Worm (Caenorhabditis elegans) whole organism, L3 larva: ENCODE results near the gene blos-1.

Source experiments
- pha-4 ChIP-seq: fragments of 150-350 bp; optimal IDR thresholded peaks from 2 replicates; lab custom pipeline; 2014; ENCODE audit warnings: missing biosample characterization, missing genetic modification reagents, missing genetic modification characterization
- zag-1 ChIP-seq: fragments of 150-350 bp; optimal IDR thresholded peaks from 2 replicates; lab custom pipeline; 2014; ENCODE audit warnings: missing biosample characterization, missing genetic modification characterization

ce11 chrIII:10181868-10182267, 29.9 kb downstream of the blos-1 start:
- no peak for TF ChIP-seq zag-1 (tag; lab: Kevin White, UChicago)
- no peak for TF ChIP-seq pha-4 (tag; lab: Kevin White, UChicago)
